Fruit fly (Drosophila melanogaster): ENCODE measurements around the gene CG9377.

Gene CG9377

dm6 chr2L:13394903-13395302 lies 33.5 kb upstream of the CG9377 start, which contains the start of gene RpL24 (continued):
- TF ChIP-seq amos (GFP tag; IDR thresholded peaks at IDR 0.05; ENCODE audit: partially characterized antibody): no peak
- TF ChIP-seq disco-r (GFP tag; optimal IDR thresholded peaks at IDR 0.05): peak; percentile 89
- TF ChIP-seq salm (tag; optimal IDR thresholded peaks at IDR 0.05): peak; percentile 84
- peak; percentile 82 for TF ChIP-seq CG17829 (tag; optimal IDR thresholded peaks at IDR 0.05)
- TF ChIP-seq Sin3A (optimal IDR thresholded peaks at IDR 0.05): peak; percentile 1
- TF ChIP-seq CG17359 (tag; optimal IDR thresholded peaks at IDR 0.05): peak; percentile 92
- no peak for TF ChIP-seq Hr39 (optimal IDR thresholded peaks at IDR 0.05)
- TF ChIP-seq vnd (GFP tag; IDR thresholded peaks at IDR 0.05; ENCODE audit: partially characterized antibody): no peak
- peak; percentile 53; the same call in 1 of the 3 replicates for TF ChIP-seq CG2889 (GFP tag; IDR thresholded peaks at IDR 0.05)
- peak; percentile 88 for TF ChIP-seq gcm (GFP tag; optimal IDR thresholded peaks at IDR 0.05)
- TF ChIP-seq CG12299 (tag; optimal IDR thresholded peaks at IDR 0.05): peak; percentile 84
- peak; percentile 96 for TF ChIP-seq CG17568 (GFP tag; optimal IDR thresholded peaks at IDR 0.05)
- no peak; the same call in 2 of the 3 replicates for TF ChIP-seq knrl (GFP tag; IDR thresholded peaks at IDR 0.05; ENCODE audit: partially characterized antibody)
- TF ChIP-seq CG8944 (GFP tag; optimal IDR thresholded peaks at IDR 0.05): peak; percentile 69
- peak; percentile 72 for TF ChIP-seq CG6689 (GFP tag; IDR thresholded peaks at IDR 0.05)
- TF ChIP-seq fd102C (GFP tag; optimal IDR thresholded peaks at IDR 0.05): peak; percentile 93
- TF ChIP-seq CG7963 (GFP tag; IDR thresholded peaks at IDR 0.05; ENCODE audit: partially characterized antibody): no peak
- 0 out of 3 replicates have a peak, but pooled peaks have one; percentile 11 for TF ChIP-seq Opbp (GFP tag; IDR thresholded peaks at IDR 0.05; ENCODE audit: partially characterized antibody)
- peak; percentile 83 for TF ChIP-seq slou (GFP tag; optimal IDR thresholded peaks at IDR 0.05)
- no peak for TF ChIP-seq sc (optimal IDR thresholded peaks at IDR 0.05)
- TF ChIP-seq sc (GFP tag; optimal IDR thresholded peaks at IDR 0.05): peak; percentile 88
- peak; percentile 64; the same call in 1 of the 2 replicates for TF ChIP-seq CG7372 (GFP tag; IDR thresholded peaks at IDR 0.05)
- TF ChIP-seq prd (optimal IDR thresholded peaks at IDR 0.05): no peak
- TF ChIP-seq prd (GFP tag; IDR thresholded peaks at IDR 0.05): peak; percentile 63; the same call in 2 of the 3 replicates
- TF ChIP-seq Bteb2 (GFP tag; optimal IDR thresholded peaks at IDR 0.05): peak; percentile 86
- peak; percentile 78 for TF ChIP-seq vfl (GFP tag; optimal IDR thresholded peaks at IDR 0.05)
- peak; percentile 95 for TF ChIP-seq CG12659 (GFP tag; optimal IDR thresholded peaks at IDR 0.05)
- TF ChIP-seq CG10543 (GFP tag; optimal IDR thresholded peaks at IDR 0.05): peak; percentile 96
- no peak for TF ChIP-seq Trl (optimal IDR thresholded peaks at IDR 0.05)
- TF ChIP-seq Trl (GFP tag; optimal IDR thresholded peaks at IDR 0.05): peak; percentile 96
- peak; percentile 90 for TF ChIP-seq ken (GFP tag; IDR thresholded peaks at IDR 0.05)
- peak; percentile 24; the same call in 1 of the 2 replicates for TF ChIP-seq CG14667 (GFP tag; IDR thresholded peaks at IDR 0.05)
- peak; percentile 40 for TF ChIP-seq CG7745 (tag; optimal IDR thresholded peaks at IDR 0.05)
- TF ChIP-seq Jarid2 (GFP tag; optimal IDR thresholded peaks at IDR 0.05): peak; percentile 80
- TF ChIP-seq esg (GFP tag; conservative IDR thresholded peaks at IDR 0.05): no peak
- peak; percentile 80 for TF ChIP-seq da (GFP tag; optimal IDR thresholded peaks at IDR 0.05)
- no peak for TF ChIP-seq sna (GFP tag; IDR thresholded peaks at IDR 0.05; ENCODE audit: partially characterized antibody)
- TF ChIP-seq fu2 (GFP tag; optimal IDR thresholded peaks at IDR 0.05): peak; percentile 73
- peak; percentile 85 for TF ChIP-seq CG10147 (GFP tag; optimal IDR thresholded peaks at IDR 0.05)
- TF ChIP-seq zfh1 (GFP tag; IDR thresholded peaks at IDR 0.05): peak; percentile 93
- peak; percentile 78 for TF ChIP-seq Nf-YC (tag; optimal IDR thresholded peaks at IDR 0.05)
- peak; percentile 88 for TF ChIP-seq ranshi (GFP tag; IDR thresholded peaks at IDR 0.05)
- TF ChIP-seq hb (GFP tag; IDR thresholded peaks at IDR 0.05; ENCODE audit: partially characterized antibody): no peak
- peak; percentile 93 for TF ChIP-seq fd64A (GFP tag; optimal IDR thresholded peaks at IDR 0.05)
- no peak for TF ChIP-seq CG4404 (GFP tag; IDR thresholded peaks at IDR 0.05)
- TF ChIP-seq zfh2 (GFP tag; optimal IDR thresholded peaks at IDR 0.05): peak; percentile 69
- peak; percentile 95 for TF ChIP-seq CG18619 (GFP tag; optimal IDR thresholded peaks at IDR 0.05)
- TF ChIP-seq Gsc (GFP tag; IDR thresholded peaks at IDR 0.05): no peak
- TF ChIP-seq Antp (GFP tag; optimal IDR thresholded peaks at IDR 0.05): peak; percentile 70
- peak; percentile 96 for TF ChIP-seq BtbVII (GFP tag; optimal IDR thresholded peaks at IDR 0.05)
- TF ChIP-seq CG16815 (GFP tag; optimal IDR thresholded peaks at IDR 0.05): peak; percentile 47
- TF ChIP-seq CG6765 (GFP tag; optimal IDR thresholded peaks at IDR 0.05): peak; percentile 99

All from whole organism, embryonic.